Worm (Caenorhabditis elegans): ENCODE data around the gene C26B9.2.

Gene C26B9.2

ce11 chrX:5319214-5319838 lies 20.7 kb upstream of the C26B9.2 start (continued):
- peak; percentile 68 for TF ChIP-seq ztf-7 (tag; optimal IDR thresholded peaks at IDR 0.05)
- TF ChIP-seq duxl-1 (tag; optimal IDR thresholded peaks at IDR 0.05; ENCODE audit: poor library complexity): no peak
- no peak for TF ChIP-seq set-16 (GFP tag; IDR thresholded peaks at IDR 0.05)
- no peak for TF ChIP-seq R02D3.7 (tag; optimal IDR thresholded peaks at IDR 0.05)
- no peak for TF ChIP-seq saeg-2 (GFP tag; IDR thresholded peaks at IDR 0.05)
- no peak for TF ChIP-seq nhr-77 (tag; optimal IDR thresholded peaks at IDR 0.05)
- no peak for TF ChIP-seq daf-12 (tag; optimal IDR thresholded peaks at IDR 0.05)
- peak; percentile 20 for TF ChIP-seq dpl-1 (GFP tag; optimal IDR thresholded peaks at IDR 0.05)
- peak; percentile 77 for TF ChIP-seq daf-19 (GFP tag; conservative IDR thresholded peaks at IDR 0.05)
- TF ChIP-seq daf-8 (GFP tag; IDR thresholded peaks at IDR 0.05): no peak
- TF ChIP-seq hlh-30 (tag; optimal IDR thresholded peaks at IDR 0.05; ENCODE audit: insufficient read depth): peak; percentile 42
- TF ChIP-seq lim-7 (GFP tag; IDR thresholded peaks at IDR 0.05): no peak; the same call in 1 of the 2 replicates
- TF ChIP-seq spr-1 (tag; optimal IDR thresholded peaks at IDR 0.05): peak; percentile 11
- peak in 1 of 2 experiments; percentile 96 for TF ChIP-seq unc-62 (GFP tag; optimal IDR thresholded peaks at IDR 0.05 in 1 of 2)
- no peak for TF ChIP-seq unc-62 (tag; optimal IDR thresholded peaks at IDR 0.05)
- TF ChIP-seq pha-4 (GFP tag; IDR thresholded peaks at IDR 0.05): peak; percentile 58; the same call in 1 of the 2 replicates
- TF ChIP-seq pha-4 (tag; optimal IDR thresholded peaks at IDR 0.05): no peak
- TF ChIP-seq F49E8.2 (tag; optimal IDR thresholded peaks at IDR 0.05; ENCODE audit: borderline replicate concordance): no peak
- TF ChIP-seq ama-1 (optimal IDR thresholded peaks at IDR 0.05): no peak
- TF ChIP-seq gei-8 (GFP tag; optimal IDR thresholded peaks at IDR 0.05): peak; percentile 65
- TF ChIP-seq ceh-44 (GFP tag; IDR thresholded peaks at IDR 0.05): no peak
- TF ChIP-seq mes-2 (tag; optimal IDR thresholded peaks at IDR 0.05; ENCODE audit: poor library complexity, severe bottlenecking): no peak
- peak; percentile 73 for TF ChIP-seq madf-9 (GFP tag; conservative IDR thresholded peaks at IDR 0.05)
- TF ChIP-seq zfp-2 (tag; optimal IDR thresholded peaks at IDR 0.05): no peak
- TF ChIP-seq ceh-20 (GFP tag; IDR thresholded peaks at IDR 0.05): 0 out of 2 replicates have a peak, but pooled peaks have one; percentile 60
- no peak for TF ChIP-seq mdl-1 (tag; optimal IDR thresholded peaks at IDR 0.05)
- peak; percentile 39 for TF ChIP-seq zip-2 (tag; optimal IDR thresholded peaks at IDR 0.05)
- no peak for TF ChIP-seq aly-2 (tag; optimal IDR thresholded peaks at IDR 0.05)
- no peak for TF ChIP-seq ces-1 (GFP tag; optimal IDR thresholded peaks at IDR 0.05)
- TF ChIP-seq madf-5 (GFP tag; IDR thresholded peaks at IDR 0.05): 0 out of 4 replicates have a peak, but pooled peaks of 1 of the 2 experiments have one; percentile 53
- peak; percentile 15 for TF ChIP-seq snpc-4 (tag; optimal IDR thresholded peaks at IDR 0.05)
- no peak for TF ChIP-seq F10B5.3 (tag; optimal IDR thresholded peaks at IDR 0.05)
- TF ChIP-seq cey-2 (tag; optimal IDR thresholded peaks at IDR 0.05; ENCODE audit: borderline replicate concordance, insufficient read depth): no peak
- no peak; the same call in 1 of the 2 replicates for TF ChIP-seq Y48G9A.11 (GFP tag; IDR thresholded peaks at IDR 0.05)
- peak; percentile 29 for TF ChIP-seq Y5F2A.4 (GFP tag; optimal IDR thresholded peaks at IDR 0.05)
- no peak for TF ChIP-seq zip-11 (GFP tag; IDR thresholded peaks at IDR 0.05)
- peak; percentile 98 for TF ChIP-seq aha-1 (tag)
- TF ChIP-seq nhr-42 (GFP tag; IDR thresholded peaks at IDR 0.05): peak; percentile 75; the same call in 1 of the 2 replicates
- peak; percentile 55 for TF ChIP-seq lir-3 (tag; optimal IDR thresholded peaks at IDR 0.05)
- peak; percentile 13 for TF ChIP-seq nhr-28 (tag; optimal IDR thresholded peaks at IDR 0.05)
- peak; percentile 47 for TF ChIP-seq attf-4 (tag; optimal IDR thresholded peaks at IDR 0.05)
- TF ChIP-seq hlh-11 (tag; optimal IDR thresholded peaks at IDR 0.05): no peak
- no peak for TF ChIP-seq fos-1 (tag; optimal IDR thresholded peaks at IDR 0.05)
- no peak for TF ChIP-seq D1046.2 (GFP tag; IDR thresholded peaks at IDR 0.05)
- TF ChIP-seq ztf-11 (tag; optimal IDR thresholded peaks at IDR 0.05): no peak
- no peak; the same call in 1 of the 2 replicates for TF ChIP-seq Y105C5A.15 (GFP tag; IDR thresholded peaks at IDR 0.05)
- no peak for TF ChIP-seq nhr-41 (GFP tag; IDR thresholded peaks at IDR 0.05)
- TF ChIP-seq spr-3 (GFP tag; optimal IDR thresholded peaks at IDR 0.05): no peak
- TF ChIP-seq lin-39 (tag; optimal IDR thresholded peaks at IDR 0.05): no peak
- no peak for TF ChIP-seq skn-1 (tag; optimal IDR thresholded peaks at IDR 0.05)
- no peak for TF ChIP-seq unc-130 (GFP tag; optimal IDR thresholded peaks at IDR 0.05)

Data from whole organism, L4 larva.